Fruit fly (Drosophila melanogaster) whole organism, prepupa: ENCODE data around the gene Dic4.

Experiments
- CG10631 ChIP-seq: fragments of 200-800 bp; sonication (Bioruptor generic); optimal IDR thresholded peaks from 2 replicates; lab custom pipeline; 2016; ENCODE audit warnings: missing biosample characterization, missing genetic modification characterization
- CG10669 ChIP-seq: fragments of 200-800 bp; sonication (Bioruptor generic); optimal IDR thresholded peaks from 3 replicates; lab custom pipeline; 2018; ENCODE audit warnings: missing biosample characterization, mild to moderate bottlenecking, missing genetic modification characterization, moderate library complexity
- CG11294 ChIP-seq: fragments of 200-800 bp; sonication (Bioruptor generic); IDR thresholded peaks from 2 replicates; pipeline ENCODE4 v1.3.6; 2022; ENCODE audit warnings: missing biosample characterization, missing genetic modification characterization
- CG11902 ChIP-seq: fragments of 200-800 bp; sonication (Bioruptor generic); optimal IDR thresholded peaks from 3 replicates; lab custom pipeline; 2016; ENCODE audit warnings: missing biosample characterization, missing genetic modification characterization
- CG15336 ChIP-seq: fragments of 200-800 bp; sonication (Bioruptor generic); IDR thresholded peaks from 2 replicates; pipeline ENCODE4 v1.3.6; 2022; ENCODE audit warnings: missing biosample characterization, missing genetic modification characterization
- CG16779 ChIP-seq: fragments of 200-800 bp; sonication (Bioruptor generic); optimal IDR thresholded peaks from 3 replicates; lab custom pipeline; 2017; ENCODE audit warnings: missing biosample characterization, mild to moderate bottlenecking, missing genetic modification characterization
- CG3032 ChIP-seq: fragments of 200-800 bp; optimal IDR thresholded peaks from 2 replicates; lab custom pipeline; 2019; ENCODE audit warnings: missing biosample characterization, mild to moderate bottlenecking, missing genetic modification characterization, moderate library complexity
- CG31627 ChIP-seq: fragments of 200-800 bp; sonication (Bioruptor generic); optimal IDR thresholded peaks from 3 replicates; lab custom pipeline; 2016; ENCODE audit warnings: missing biosample characterization, missing genetic modification characterization
- CG32006 ChIP-seq: fragments of 200-800 bp; sonication (Bioruptor generic); optimal IDR thresholded peaks from 3 replicates; lab custom pipeline; 2017; ENCODE audit warnings: missing biosample characterization, mild to moderate bottlenecking, missing genetic modification characterization
- CG34406 ChIP-seq: fragments of 200-800 bp; sonication (Bioruptor generic); optimal IDR thresholded peaks from 3 replicates; lab custom pipeline; 2016; ENCODE audit warnings: missing biosample characterization, missing genetic modification characterization
- CG3919 ChIP-seq: fragments of 200-800 bp; sonication (Bioruptor generic); optimal IDR thresholded peaks from 3 replicates; lab custom pipeline; 2016; ENCODE audit warnings: missing biosample characterization, missing genetic modification characterization
- CG4318 ChIP-seq: fragments of 200-800 bp; sonication (Bioruptor generic); optimal IDR thresholded peaks from 3 replicates; lab custom pipeline; 2017; ENCODE audit warnings: missing biosample characterization, mild to moderate bottlenecking, missing genetic modification characterization
- CG6163 ChIP-seq: fragments of 200-800 bp; sonication (Bioruptor generic); IDR thresholded peaks from 3 replicates; pipeline ENCODE4 v1.3.6; 2022; ENCODE audit warnings: missing biosample characterization, missing genetic modification characterization
- CG6792 ChIP-seq: fragments of 200-800 bp; sonication (Bioruptor generic); optimal IDR thresholded peaks from 3 replicates; lab custom pipeline; 2016; ENCODE audit warnings: missing biosample characterization, missing genetic modification characterization
- CG6808 ChIP-seq: fragments of 200-800 bp; sonication (Bioruptor generic); optimal IDR thresholded peaks from 3 replicates; lab custom pipeline; 2017; ENCODE audit warnings: missing biosample characterization, missing genetic modification characterization, mild to moderate bottlenecking, moderate library complexity, missing genetic modification reagents
- CG6854 ChIP-seq: fragments of 200-800 bp; sonication (Bioruptor generic); optimal IDR thresholded peaks from 2 replicates; lab custom pipeline; 2017; ENCODE audit warnings: missing biosample characterization, mild to moderate bottlenecking, missing genetic modification characterization
- CG8119 ChIP-seq: fragments of 200-800 bp; sonication (Bioruptor generic); IDR thresholded peaks from 3 replicates; pipeline ENCODE4 v1.3.6; 2022; ENCODE audit warnings: missing biosample characterization, missing genetic modification characterization
- CG8319 ChIP-seq: fragments of 200-800 bp; sonication (Bioruptor generic); optimal IDR thresholded peaks from 3 replicates; lab custom pipeline; 2016; ENCODE audit warnings: missing biosample characterization, missing genetic modification characterization
- CG8632 ChIP-seq: fragments of 200-800 bp; sonication (Bioruptor generic); optimal IDR thresholded peaks from 3 replicates; lab custom pipeline; 2016; ENCODE audit warnings: missing biosample characterization, missing genetic modification characterization
- CG9139 ChIP-seq: fragments of 200-800 bp; sonication (Bioruptor generic); optimal IDR thresholded peaks from 3 replicates; lab custom pipeline; 2017; ENCODE audit warnings: missing biosample characterization, mild to moderate bottlenecking, missing genetic modification characterization
- Eip75B ChIP-seq: fragments of 200-800 bp; sonication (Bioruptor generic); optimal IDR thresholded peaks from 3 replicates; lab custom pipeline; 2016; ENCODE audit warnings: missing biosample characterization, missing genetic modification characterization
- Eip78C ChIP-seq: fragments of 200-800 bp; sonication (Bioruptor generic); peaks from one replicate; lab custom pipeline; 2016; ENCODE audit warnings: missing biosample characterization, missing genetic modification characterization
- Ets21C ChIP-seq: fragments of 200-800 bp; sonication (Bioruptor generic); optimal IDR thresholded peaks from 3 replicates; lab custom pipeline; 2016; ENCODE audit warnings: missing biosample characterization, missing genetic modification characterization
- Gug ChIP-seq: fragments of 200-800 bp; sonication (Bioruptor generic); IDR thresholded peaks from 2 replicates; pipeline ENCODE4 v1.3.6; 2022; ENCODE audit warnings: missing biosample characterization, missing genetic modification characterization
- Hr38 ChIP-seq: sonication (Bioruptor generic); optimal IDR thresholded peaks from 2 replicates; lab custom pipeline; 2016; ENCODE audit warnings: missing biosample characterization, missing genetic modification characterization
- Lpt ChIP-seq: fragments of 200-800 bp; sonication (Bioruptor generic); optimal IDR thresholded peaks from 3 replicates; lab custom pipeline; 2016; ENCODE audit warnings: missing biosample characterization, missing genetic modification characterization
- Met ChIP-seq: fragments of 200-800 bp; sonication (Bioruptor generic); optimal IDR thresholded peaks from 3 replicates; lab custom pipeline; 2016; ENCODE audit warnings: missing biosample characterization, missing genetic modification characterization
- OdsH ChIP-seq: fragments of 200-800 bp; sonication (Bioruptor generic); optimal IDR thresholded peaks from 3 replicates; lab custom pipeline; 2016; ENCODE audit warnings: missing biosample characterization, missing genetic modification characterization
- Smox ChIP-seq: fragments of 200-800 bp; sonication (Bioruptor generic); optimal IDR thresholded peaks from 3 replicates; lab custom pipeline; 2016; ENCODE audit warnings: missing biosample characterization, missing genetic modification characterization
- Sox102F ChIP-seq: fragments of 200-800 bp; sonication (Bioruptor generic); optimal IDR thresholded peaks from 2 replicates; lab custom pipeline; 2016; ENCODE audit warnings: missing biosample characterization, mild to moderate bottlenecking, missing genetic modification characterization
- Sox14 ChIP-seq: fragments of 200-800 bp; sonication (Bioruptor generic); optimal IDR thresholded peaks from 3 replicates; lab custom pipeline; 2016; ENCODE audit warnings: missing biosample characterization, missing genetic modification characterization
- Sox15 ChIP-seq: fragments of 200-800 bp; sonication (Bioruptor generic); optimal IDR thresholded peaks from 3 replicates; lab custom pipeline; 2016; ENCODE audit warnings: missing biosample characterization, missing genetic modification characterization
- achi ChIP-seq: fragments of 200-800 bp; sonication (Bioruptor generic); optimal IDR thresholded peaks from 3 replicates; lab custom pipeline; 2016; ENCODE audit warnings: missing biosample characterization, missing genetic modification characterization
- acj6 ChIP-seq: fragments of 200-800 bp; sonication (Bioruptor generic); optimal IDR thresholded peaks from 3 replicates; lab custom pipeline; 2016; ENCODE audit warnings: missing biosample characterization, missing genetic modification characterization
- dac ChIP-seq: fragments of 200-800 bp; sonication (Bioruptor generic); optimal IDR thresholded peaks from 2 replicates; lab custom pipeline; 2017; ENCODE audit warnings: missing biosample characterization, mild to moderate bottlenecking, missing genetic modification characterization
- dsx ChIP-seq: fragments of 200-800 bp; optimal IDR thresholded peaks from 3 replicates; lab custom pipeline; 2019; ENCODE audit warnings: missing biosample characterization, mild to moderate bottlenecking, missing genetic modification characterization, moderate library complexity; ENCODE audit not compliant: poor library complexity, severe bottlenecking
- eg ChIP-seq: fragments of 200-800 bp; sonication (Bioruptor generic); IDR thresholded peaks from 3 replicates; pipeline ENCODE4 v1.3.6; 2022; ENCODE audit warnings: missing biosample characterization, missing genetic modification characterization
- esn ChIP-seq: fragments of 200-800 bp; sonication (Bioruptor generic); optimal IDR thresholded peaks from 2 replicates; lab custom pipeline; 2016; ENCODE audit warnings: missing biosample characterization, mild to moderate bottlenecking, missing genetic modification characterization, moderate library complexity
- fd59A ChIP-seq: fragments of 200-800 bp; sonication (Bioruptor generic); optimal IDR thresholded peaks from 2 replicates; lab custom pipeline; 2017; ENCODE audit warnings: missing biosample characterization, mild to moderate bottlenecking, missing genetic modification characterization, missing genetic modification reagents
- fd85E ChIP-seq: fragments of 200-800 bp; sonication (Bioruptor generic); optimal IDR thresholded peaks from 3 replicates; lab custom pipeline; 2016; ENCODE audit warnings: missing biosample characterization, missing genetic modification characterization
- lz ChIP-seq: fragments of 200-800 bp; sonication (Bioruptor generic); optimal IDR thresholded peaks from 3 replicates; lab custom pipeline; 2016; ENCODE audit warnings: missing biosample characterization, missing genetic modification characterization
- net ChIP-seq: fragments of 200-800 bp; sonication (Bioruptor generic); optimal IDR thresholded peaks from 3 replicates; lab custom pipeline; 2016; ENCODE audit warnings: missing biosample characterization, missing genetic modification characterization
- pdm3 ChIP-seq: fragments of 200-800 bp; sonication (Bioruptor generic); optimal IDR thresholded peaks from 3 replicates; lab custom pipeline; 2016; ENCODE audit warnings: missing biosample characterization, missing genetic modification characterization
- salr ChIP-seq, 2 experiments: fragments of 200-800 bp; sonication (Bioruptor generic); optimal IDR thresholded peaks; 3 replicates each; lab custom pipeline; 2016 to 2018; ENCODE audit warnings: missing biosample characterization in 2 of 2, missing genetic modification characterization in 2 of 2, mild to moderate bottlenecking in 1 of 2
- ss ChIP-seq, 2 experiments: fragments of 200-800 bp; sonication (Bioruptor generic); optimal IDR thresholded peaks; 2 replicates in 1 of 2; 3 replicates in 1 of 2; lab custom pipeline; 2017 to 2018; ENCODE audit warnings: mild to moderate bottlenecking in 2 of 2, missing biosample characterization in 2 of 2, missing genetic modification characterization in 2 of 2, moderate library complexity in 1 of 2
- svp ChIP-seq: fragments of 200-800 bp; sonication (Bioruptor generic); peaks from one replicate; lab custom pipeline; 2016; ENCODE audit warnings: missing biosample characterization, missing genetic modification characterization
- topi ChIP-seq: fragments of 200-800 bp; sonication (Bioruptor generic); optimal IDR thresholded peaks from 3 replicates; lab custom pipeline; 2016; ENCODE audit warnings: missing biosample characterization, missing genetic modification characterization
- vri ChIP-seq: fragments of 200-800 bp; sonication (Bioruptor generic); optimal IDR thresholded peaks from 3 replicates; lab custom pipeline; 2016; ENCODE audit warnings: missing biosample characterization, mild to moderate bottlenecking, missing genetic modification characterization

Gene Dic4

dm6 chr3L:18672986-18673633, 25.1 kb downstream of the Dic4 start, which contains the start of gene Capr (continued):
- no peak for TF ChIP-seq CG34406 (GFP tag; lab: Kevin White, UChicago)
- no peak for TF ChIP-seq eg (GFP tag; lab: Robert Waterston, UW)
- no peak for TF ChIP-seq CG16779 (tag; lab: Kevin White, UChicago)
- TF ChIP-seq Eip78C (GFP tag; lab: Kevin White, UChicago): peak; percentile 51
- TF ChIP-seq CG8319 (GFP tag; lab: Kevin White, UChicago): no peak
- no peak for TF ChIP-seq salr (GFP tag; optimal IDR thresholded peaks at IDR 0.05; lab: Kevin White, UChicago)
- peak; percentile 43; the same call in 2 of the 3 replicates for TF ChIP-seq CG6163 (GFP tag; lab: Robert Waterston, UW)
- no peak for TF ChIP-seq CG11902 (GFP tag; lab: Kevin White, UChicago)
- TF ChIP-seq pdm3 (GFP tag; lab: Kevin White, UChicago): no peak
- peak; percentile 37 for TF ChIP-seq Met
- TF ChIP-seq Gug (GFP tag; lab: Robert Waterston, UW): no peak
- no peak for TF ChIP-seq CG6808 (GFP tag; lab: Kevin White, UChicago)
- no peak for TF ChIP-seq dac (GFP tag; lab: Kevin White, UChicago)
- no peak for TF ChIP-seq CG9139 (GFP tag; lab: Kevin White, UChicago)
- no peak for TF ChIP-seq Eip75B (GFP tag; lab: Kevin White, UChicago)

dm6 chr3L:18672203-18672602, 26.0 kb downstream of the Dic4 start:
- no peak for TF ChIP-seq fd85E (GFP tag; lab: Kevin White, UChicago)
- TF ChIP-seq dsx (GFP tag; lab: Kevin White, UChicago): peak; percentile 37
- TF ChIP-seq OdsH: no peak
- no peak for TF ChIP-seq Sox102F (GFP tag; lab: Kevin White, UChicago)
- 0 out of 3 replicates have a peak, but pooled peaks have one; percentile 23 for TF ChIP-seq CG8119 (GFP tag; lab: Robert Waterston, UW)
- no peak for TF ChIP-seq Ets21C (GFP tag; lab: Kevin White, UChicago)
- TF ChIP-seq vri (GFP tag; lab: Kevin White, UChicago): no peak
- peak; percentile 35 for TF ChIP-seq CG31627 (GFP tag; lab: Kevin White, UChicago)
- TF ChIP-seq lz (GFP tag; lab: Kevin White, UChicago): peak; percentile 61
- TF ChIP-seq salr (GFP tag; optimal IDR thresholded peaks at IDR 0.05; lab: Kevin White, UChicago): no peak
- no peak for TF ChIP-seq Hr38 (GFP tag; lab: Kevin White, UChicago)
- no peak for TF ChIP-seq acj6
- TF ChIP-seq achi (GFP tag; lab: Kevin White, UChicago): peak; percentile 80
- TF ChIP-seq CG11294 (GFP tag; lab: Robert Waterston, UW): no peak
- peak; percentile 21 for TF ChIP-seq CG3032 (tag; lab: Kevin White, UChicago)
- no peak for TF ChIP-seq Met
- no peak for TF ChIP-seq CG6808 (GFP tag; lab: Kevin White, UChicago)
- TF ChIP-seq svp: peak; percentile 82
- peak; percentile 48 for TF ChIP-seq CG3919
- TF ChIP-seq CG32006 (GFP tag; lab: Kevin White, UChicago): no peak
- no peak for TF ChIP-seq Lpt (GFP tag; lab: Kevin White, UChicago)
- TF ChIP-seq CG6792 (GFP tag; lab: Kevin White, UChicago): peak; percentile 48
- TF ChIP-seq Sox15: no peak
- TF ChIP-seq Sox14 (GFP tag; lab: Kevin White, UChicago): peak; percentile 92
- TF ChIP-seq CG10631 (GFP tag; lab: Kevin White, UChicago): no peak
- no peak for TF ChIP-seq eg (GFP tag; lab: Robert Waterston, UW)
- no peak for TF ChIP-seq net
- TF ChIP-seq Eip78C (GFP tag; lab: Kevin White, UChicago): peak; percentile 63
- no peak for TF ChIP-seq Smox (GFP tag; lab: Kevin White, UChicago)
- no peak for TF ChIP-seq CG4318 (GFP tag; lab: Kevin White, UChicago)
- peak; percentile 35 for TF ChIP-seq topi (GFP tag; lab: Kevin White, UChicago)
- TF ChIP-seq CG10669 (GFP tag; lab: Kevin White, UChicago): no peak
- peak; percentile 57 for TF ChIP-seq esn (GFP tag; lab: Kevin White, UChicago)
- TF ChIP-seq CG8632 (GFP tag; lab: Kevin White, UChicago): peak; percentile 24
- peak; percentile 10; the same call in 1 of the 2 replicates for TF ChIP-seq CG15336
- no peak for TF ChIP-seq CG9139 (GFP tag; lab: Kevin White, UChicago)
- no peak for TF ChIP-seq ss (GFP tag; optimal IDR thresholded peaks at IDR 0.05; lab: Kevin White, UChicago)
- TF ChIP-seq fd59A (GFP tag; lab: Kevin White, UChicago): no peak
- TF ChIP-seq CG8319 (GFP tag; lab: Kevin White, UChicago): no peak
- TF ChIP-seq CG6854 (GFP tag; lab: Kevin White, UChicago): no peak
- peak; percentile 35; the same call in 2 of the 3 replicates for TF ChIP-seq CG6163 (GFP tag; lab: Robert Waterston, UW)
